Fruit fly (Drosophila melanogaster) whole organism, wandering third instar larva: ENCODE measurements around the gene CG9240.

ENCODE experiments used
- HLH106 ChIP-seq: fragments of 200-800 bp; optimal IDR thresholded peaks from 3 replicates; lab custom pipeline; 2019; ENCODE audit warnings: missing biosample characterization, mild to moderate bottlenecking, missing genetic modification characterization, moderate library complexity
- Myc ChIP-seq: fragments of >200 bp; optimal IDR thresholded peaks from 2 replicates; lab custom pipeline; 2017
- Rel ChIP-seq, 2 experiments: fragments of 200-800 bp; sonication (Bioruptor generic) in 1 of 2; optimal IDR thresholded peaks; 2 replicates in 1 of 2; 3 replicates in 1 of 2; lab custom pipeline; 2016 to 2019; ENCODE audit warnings: mild to moderate bottlenecking in 2 of 2, missing biosample characterization in 2 of 2, missing genetic modification characterization in 2 of 2, moderate library complexity in 1 of 2
- psq ChIP-seq: fragments of 200-800 bp; sonication (Bioruptor generic); optimal IDR thresholded peaks from 3 replicates; lab custom pipeline; 2017; ENCODE audit warnings: missing biosample characterization, mild to moderate bottlenecking, missing genetic modification characterization, moderate library complexity

- TF ChIP-seq HLH106 (tag; lab: Kevin White, UChicago), result peak; percentile 77
- peak; percentile 61 for TF ChIP-seq psq (GFP tag; lab: Kevin White, UChicago)
- no peak for TF ChIP-seq Myc (lab: Kevin White, UChicago)
- TF ChIP-seq Rel (GFP tag; optimal IDR thresholded peaks at IDR 0.05; lab: Kevin White, UChicago), result no peak
- TF ChIP-seq Rel (tag; optimal IDR thresholded peaks at IDR 0.05; lab: Kevin White, UChicago), result peak; percentile 57
Observed at dm6 chrX:15740288-15740726, 39.2 kb upstream of the CG9240 start.
